Worm (Caenorhabditis elegans) whole organism, L4 larva: ENCODE data around the gene isw-1.

Experiments used
- ceh-82 ChIP-seq: sonication (generic microtip); optimal IDR thresholded peaks from 2 replicates; lab custom pipeline; 2017; ENCODE audit warnings: missing biosample characterization, missing genetic modification characterization
- ctbp-1 ChIP-seq: fragments of 200-800 bp; sonication (Bioruptor generic); IDR thresholded peaks from 2 replicates; pipeline ENCODE4 v1.3.6; 2022; ENCODE audit warnings: missing genetic modification reagents, missing genetic modification characterization, missing compliant biosample characterization
- dmd-6 ChIP-seq: fragments of 200-800 bp; sonication (Bioruptor generic); IDR thresholded peaks from 2 replicates; pipeline ENCODE4 v1.3.6; 2022; ENCODE audit warnings: missing genetic modification reagents, missing genetic modification characterization, missing compliant biosample characterization
- egl-27 ChIP-seq: sonication (generic microtip); optimal IDR thresholded peaks from 3 replicates; lab custom pipeline; 2017; ENCODE audit warnings: missing biosample characterization, missing genetic modification reagents, missing genetic modification characterization
- jun-1 ChIP-seq: fragments of 150-350 bp; optimal IDR thresholded peaks from 2 replicates; lab custom pipeline; 2014; ENCODE audit warnings: missing biosample characterization, missing genetic modification reagents, missing genetic modification characterization
- lin-13 ChIP-seq: fragments of 150-350 bp; optimal IDR thresholded peaks from 2 replicates; lab custom pipeline; 2014; ENCODE audit warnings: missing biosample characterization, missing genetic modification reagents, missing genetic modification characterization
- madf-9 ChIP-seq: fragments of 200-800 bp; sonication (Bioruptor generic); conservative IDR thresholded peaks from 2 replicates; pipeline ENCODE4 v1.3.6; 2022; ENCODE audit warnings: missing genetic modification reagents, missing genetic modification characterization, missing compliant biosample characterization
- nhr-11 ChIP-seq: fragments of 150-350 bp; optimal IDR thresholded peaks from 2 replicates; lab custom pipeline; 2014; ENCODE audit warnings: missing biosample characterization, missing genetic modification characterization
- nhr-76 ChIP-seq: fragments of 150-350 bp; optimal IDR thresholded peaks from 2 replicates; lab custom pipeline; 2014; ENCODE audit warnings: missing biosample characterization, missing genetic modification characterization
- spr-3 ChIP-seq: fragments of 200-800 bp; sonication (Bioruptor generic); optimal IDR thresholded peaks from 2 replicates; lab custom pipeline; 2018; ENCODE audit warnings: mild to moderate bottlenecking, missing genetic modification characterization, missing compliant biosample characterization
- ztf-11 ChIP-seq: fragments of 150-350 bp; optimal IDR thresholded peaks from 2 replicates; lab custom pipeline; 2014; ENCODE audit warnings: missing biosample characterization, missing genetic modification characterization

DNA sequence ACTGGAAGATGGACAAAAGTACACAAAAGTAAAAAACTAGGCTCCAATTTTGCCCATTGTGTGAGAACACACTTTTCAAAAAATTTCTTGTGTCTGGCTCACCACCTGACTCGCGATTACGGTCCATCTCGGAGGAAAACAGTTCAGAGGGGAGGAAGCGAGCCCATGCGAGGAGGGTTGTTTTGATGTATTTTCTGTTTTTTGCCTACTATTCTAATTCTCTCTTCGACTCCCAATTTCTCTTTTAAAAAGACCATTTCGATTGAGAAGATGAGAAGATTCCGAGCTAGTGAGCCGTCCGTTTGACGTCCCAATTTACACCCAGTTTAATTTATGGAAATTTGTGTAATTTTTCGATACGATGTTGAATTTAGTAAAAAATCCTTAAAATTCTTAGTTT lies 36.8 kb upstream of the isw-1 start:
- TF ChIP-seq ceh-82 (tag; lab: Kevin White, UChicago), result no peak
- no peak for TF ChIP-seq madf-9
- TF ChIP-seq jun-1 (tag; lab: Kevin White, UChicago), result no peak
- no peak for TF ChIP-seq spr-3 (GFP tag; lab: Kevin White, UChicago)
- TF ChIP-seq nhr-76 (tag; lab: Kevin White, UChicago), result no peak
- TF ChIP-seq egl-27 (tag; lab: Kevin White, UChicago), result no peak
- TF ChIP-seq dmd-6, result no peak
- TF ChIP-seq ctbp-1 (GFP tag; lab: Robert Waterston, UW), result no peak
- TF ChIP-seq lin-13 (GFP tag; lab: Kevin White, UChicago), result no peak
- no peak for TF ChIP-seq nhr-11
- no peak for TF ChIP-seq ztf-11 (tag; lab: Kevin White, UChicago)
